Fruit fly (Drosophila melanogaster) whole organism, wandering third instar larva: Measurements from ENCODE around the gene cort.

Experiments
- Abd-B ChIP-seq: fragments of >200 bp; optimal IDR thresholded peaks from 2 replicates; lab custom pipeline; 2017; ENCODE audit warnings: missing biosample characterization, missing genetic modification characterization
- CrebA ChIP-seq: fragments of 200-800 bp; sonication (Bioruptor generic); optimal IDR thresholded peaks from 2 replicates; lab custom pipeline; 2016; ENCODE audit warnings: missing biosample characterization, mild to moderate bottlenecking, missing genetic modification characterization, borderline replicate concordance
- Dfd ChIP-seq: fragments of >200 bp; optimal IDR thresholded peaks from 2 replicates; lab custom pipeline; 2017; ENCODE audit warnings: missing biosample characterization, missing genetic modification characterization
- Dif ChIP-seq: fragments of 200-275, 200-300 bp; sonication (Bioruptor generic); optimal IDR thresholded peaks from 2 replicates; lab custom pipeline; 2018; ENCODE audit warnings: missing biosample characterization, missing genetic modification characterization; ENCODE audit not compliant: partially characterized antibody
- HLH106 ChIP-seq: fragments of 200-800 bp; optimal IDR thresholded peaks from 3 replicates; lab custom pipeline; 2019; ENCODE audit warnings: missing biosample characterization, mild to moderate bottlenecking, missing genetic modification characterization, moderate library complexity
- Hnf4 ChIP-seq: fragments of 200-800 bp; sonication (Bioruptor generic); optimal IDR thresholded peaks from 2 replicates; lab custom pipeline; 2016; ENCODE audit warnings: missing biosample characterization, mild to moderate bottlenecking, missing genetic modification characterization
- Hr78 ChIP-seq: fragments of >200 bp; optimal IDR thresholded peaks from 2 replicates; lab custom pipeline; 2017; ENCODE audit warnings: missing biosample characterization, missing genetic modification characterization
- Hr83 ChIP-seq: fragments of 200-300 bp; sonication (Bioruptor generic); optimal IDR thresholded peaks from 2 replicates; lab custom pipeline; 2016; ENCODE audit warnings: missing biosample characterization, mild to moderate bottlenecking, missing genetic modification characterization, moderate library complexity; ENCODE audit not compliant: poor library complexity, severe bottlenecking
- Jra ChIP-seq: sonication (Bioruptor generic); optimal IDR thresholded peaks from 2 replicates; lab custom pipeline; 2016; ENCODE audit warnings: missing biosample characterization, missing genetic modification characterization
- Myc ChIP-seq: fragments of >200 bp; optimal IDR thresholded peaks from 2 replicates; lab custom pipeline; 2017
- N ChIP-seq: fragments of >200 bp; optimal IDR thresholded peaks from 2 replicates; lab custom pipeline; 2018; ENCODE audit warnings: missing biosample characterization, missing external identifiers, missing genetic modification characterization
- OdsH ChIP-seq: fragments of 200-800 bp; sonication (Bioruptor generic); optimal IDR thresholded peaks from 2 replicates; lab custom pipeline; 2016; ENCODE audit warnings: missing biosample characterization, mild to moderate bottlenecking, missing genetic modification characterization
- Rel ChIP-seq, 2 experiments: fragments of 200-800 bp; sonication (Bioruptor generic) in 1 of 2; optimal IDR thresholded peaks; 2 replicates in 1 of 2; 3 replicates in 1 of 2; lab custom pipeline; 2016 to 2019; ENCODE audit warnings: mild to moderate bottlenecking in 2 of 2, missing biosample characterization in 2 of 2, missing genetic modification characterization in 2 of 2, moderate library complexity in 1 of 2
- Sp1 ChIP-seq: fragments of 200-800 bp; sonication (Bioruptor generic); optimal IDR thresholded peaks from 3 replicates; lab custom pipeline; 2019; ENCODE audit warnings: missing biosample characterization, mild to moderate bottlenecking, missing genetic modification characterization, moderate library complexity
- Vsx2 ChIP-seq: fragments of 200-300, 225-300 bp; sonication (Bioruptor generic); optimal IDR thresholded peaks from 2 replicates; lab custom pipeline; 2018; ENCODE audit warnings: missing biosample characterization, missing genetic modification characterization; ENCODE audit not compliant: partially characterized antibody
- br ChIP-seq: fragments of 200-800 bp; sonication (Bioruptor generic); optimal IDR thresholded peaks from 2 replicates; lab custom pipeline; 2016; ENCODE audit warnings: missing biosample characterization, missing genetic modification characterization
- brk ChIP-seq: fragments of 200-800 bp; sonication (Bioruptor generic); optimal IDR thresholded peaks from 2 replicates; lab custom pipeline; 2016; ENCODE audit warnings: missing biosample characterization, mild to moderate bottlenecking, missing genetic modification characterization
- dmrt93B ChIP-seq: fragments of 200-800 bp; sonication (Bioruptor generic); optimal IDR thresholded peaks from 2 replicates; lab custom pipeline; 2018; ENCODE audit warnings: missing biosample characterization, mild to moderate bottlenecking, missing genetic modification characterization
- dsf ChIP-seq: sonication (Bioruptor generic); optimal IDR thresholded peaks from 2 replicates; lab custom pipeline; 2016; ENCODE audit warnings: missing biosample characterization, missing genetic modification characterization, borderline replicate concordance
- ey ChIP-seq: fragments of 200-800 bp; sonication (Bioruptor generic); optimal IDR thresholded peaks from 2 replicates; lab custom pipeline; 2016; ENCODE audit warnings: missing biosample characterization, missing genetic modification characterization
- foxo ChIP-seq, 2 experiments: fragments of 200-800 bp; sonication (Bioruptor generic); optimal IDR thresholded peaks; 2 replicates in 1 of 2; 3 replicates in 1 of 2; lab custom pipeline; 2016 to 2017; ENCODE audit warnings: missing biosample characterization in 2 of 2, missing genetic modification characterization in 2 of 2
- fru ChIP-seq: fragments of 200-800 bp; sonication (Bioruptor generic); optimal IDR thresholded peaks from 3 replicates; lab custom pipeline; 2016; ENCODE audit warnings: missing biosample characterization, mild to moderate bottlenecking, missing genetic modification characterization
- h ChIP-seq: fragments of 200-800 bp; sonication (Bioruptor generic); optimal IDR thresholded peaks from 3 replicates; lab custom pipeline; 2016; ENCODE audit warnings: missing biosample characterization, mild to moderate bottlenecking, missing genetic modification characterization
- jim ChIP-seq: fragments of 175-275, 200-325 bp; sonication (Bioruptor generic); optimal IDR thresholded peaks from 2 replicates; lab custom pipeline; 2016; ENCODE audit warnings: missing biosample characterization, mild to moderate bottlenecking, missing genetic modification characterization
- lola ChIP-seq: fragments of >200 bp; optimal IDR thresholded peaks from 2 replicates; lab custom pipeline; 2017; ENCODE audit warnings: missing biosample characterization, missing genetic modification characterization
- psq ChIP-seq: fragments of 200-800 bp; sonication (Bioruptor generic); optimal IDR thresholded peaks from 3 replicates; lab custom pipeline; 2017; ENCODE audit warnings: missing biosample characterization, mild to moderate bottlenecking, missing genetic modification characterization, moderate library complexity
- rgr ChIP-seq: fragments of 200-800 bp; sonication (Bioruptor generic); optimal IDR thresholded peaks from 3 replicates; lab custom pipeline; 2016; ENCODE audit warnings: missing biosample characterization, mild to moderate bottlenecking, missing genetic modification characterization
- sage ChIP-seq: fragments of 200-800 bp; sonication (Bioruptor generic); optimal IDR thresholded peaks from 2 replicates; lab custom pipeline; 2016; ENCODE audit warnings: missing biosample characterization, mild to moderate bottlenecking, missing genetic modification characterization
- sv ChIP-seq: fragments of 200-800 bp; sonication (Bioruptor generic); optimal IDR thresholded peaks from 3 replicates; lab custom pipeline; 2016; ENCODE audit warnings: missing biosample characterization, missing genetic modification characterization
- usp ChIP-seq: fragments of >200 bp; optimal IDR thresholded peaks from 2 replicates; lab custom pipeline; 2017; ENCODE audit warnings: missing biosample characterization, missing genetic modification characterization
- woc ChIP-seq: sonication (Bioruptor generic); optimal IDR thresholded peaks from 2 replicates; lab custom pipeline; 2016; ENCODE audit warnings: missing biosample characterization, mild to moderate bottlenecking, missing genetic modification characterization

Gene cort

dm6 chr2L:6676535-6676934, at the start of gene cort:
cort (minus strand) TSS chr2L:6676635.
- TF ChIP-seq brk (GFP tag; lab: Kevin White, UChicago), result no peak
- TF ChIP-seq rgr (GFP tag; lab: Kevin White, UChicago), result no peak
- TF ChIP-seq Myc (lab: Kevin White, UChicago), result no peak
- TF ChIP-seq CrebA, result no peak
- TF ChIP-seq h (GFP tag; lab: Kevin White, UChicago), result no peak
- TF ChIP-seq fru, result no peak
- TF ChIP-seq br (GFP tag; lab: Kevin White, UChicago), result no peak
- TF ChIP-seq sv (GFP tag; lab: Kevin White, UChicago), result no peak
- no peak for TF ChIP-seq Vsx2 (GFP tag; lab: Kevin White, UChicago)
- no peak for TF ChIP-seq Dfd (GFP tag; lab: Kevin White, UChicago)
- no peak for TF ChIP-seq Rel (GFP tag; optimal IDR thresholded peaks at IDR 0.05; lab: Kevin White, UChicago)
- no peak for TF ChIP-seq Rel (tag; optimal IDR thresholded peaks at IDR 0.05; lab: Kevin White, UChicago)
- TF ChIP-seq lola (GFP tag; lab: Kevin White, UChicago), result no peak
- no peak for TF ChIP-seq ey (GFP tag; lab: Kevin White, UChicago)
- TF ChIP-seq Hr83 (GFP tag; lab: Kevin White, UChicago), result no peak
- TF ChIP-seq Hr78, result no peak
- TF ChIP-seq HLH106 (tag; lab: Kevin White, UChicago), result no peak
- no peak for TF ChIP-seq psq (GFP tag; lab: Kevin White, UChicago)
- no peak for TF ChIP-seq Sp1 (GFP tag; lab: Kevin White, UChicago)

dm6 chr2L:6723750-6724503, 47.5 kb upstream of the cort start, which contains the start of gene Liprin-alpha:
Liprin-alpha (plus strand) TSS chr2L:6723903.
- TF ChIP-seq Abd-B (peak; percentile 25), dsf (GFP tag; lab: Kevin White, UChicago) (no peak), N (GFP tag; lab: Kevin White, UChicago) (peak; percentile 89)
- TF ChIP-seq, all 38 proteins: peak for 2

dm6 chr2L:6722822-6723749, 46.7 kb upstream of the cort start, which contains the start of gene homer:
homer (minus strand) TSS chr2L:6723359.
- TF ChIP-seq dsf (GFP tag; lab: Kevin White, UChicago), result peak; percentile 0
- peak; percentile 82 for TF ChIP-seq Vsx2 (GFP tag; lab: Kevin White, UChicago)
- TF ChIP-seq Abd-B, result no peak
- no peak for TF ChIP-seq Hnf4 (GFP tag; lab: Kevin White, UChicago)
- TF ChIP-seq Hr83 (GFP tag; lab: Kevin White, UChicago), result peak; percentile 48
- peak; percentile 14 for TF ChIP-seq fru
- peak; percentile 41 for TF ChIP-seq rgr (GFP tag; lab: Kevin White, UChicago)
- no peak for TF ChIP-seq jim
- no peak for TF ChIP-seq Jra (GFP tag; lab: Kevin White, UChicago)
- no peak for TF ChIP-seq usp
- TF ChIP-seq sage (GFP tag; lab: Kevin White, UChicago), result peak; percentile 39
- TF ChIP-seq h (GFP tag; lab: Kevin White, UChicago), result peak; percentile 44
- peak; percentile 13 for TF ChIP-seq br (GFP tag; lab: Kevin White, UChicago)

dm6 chr2L:6721710-6722109, 45.3 kb upstream of the cort start:
- no peak for TF ChIP-seq Hnf4 (GFP tag; lab: Kevin White, UChicago)

dm6 chr2L:6717460-6717859, 41.0 kb upstream of the cort start, which contains the start of gene Aatf:
Aatf (plus strand) TSS chr2L:6717625.
- TF ChIP-seq Hr83 (GFP tag; lab: Kevin White, UChicago) (no peak), sage (GFP tag; lab: Kevin White, UChicago) (no peak), Hnf4 (GFP tag; lab: Kevin White, UChicago) (no peak), rgr (GFP tag; lab: Kevin White, UChicago) (no peak), dsf (GFP tag; lab: Kevin White, UChicago) (no peak), woc (GFP tag; lab: Kevin White, UChicago) (no peak), N (GFP tag; lab: Kevin White, UChicago) (no peak), brk (GFP tag; lab: Kevin White, UChicago) (no peak), usp (no peak), sv (GFP tag; lab: Kevin White, UChicago) (no peak), Jra (GFP tag; lab: Kevin White, UChicago) (no peak), ey (GFP tag; lab: Kevin White, UChicago) (no peak), foxo (GFP tag; optimal IDR thresholded peaks at IDR 0.05; lab: Kevin White, UChicago) (no peak), dmrt93B (GFP tag; lab: Kevin White, UChicago) (no peak), OdsH (no peak), Dif (no peak), Abd-B (no peak)
- TF ChIP-seq, all 38 proteins: peak for 0
